Worm (Caenorhabditis elegans) whole organism, late embryonic: Measurements from ENCODE around the gene nhr-100.

Source experiments
- C08G9.2 ChIP-seq: sonication (generic microtip); optimal IDR thresholded peaks from 2 replicates; lab custom pipeline; 2016; ENCODE audit warnings: mild to moderate bottlenecking, missing genetic modification characterization, moderate library complexity, missing compliant biosample characterization
- F13H6.1 ChIP-seq: sonication (generic microtip); optimal IDR thresholded peaks from 2 replicates; lab custom pipeline; 2016; ENCODE audit warnings: missing genetic modification characterization, missing compliant biosample characterization
- ceh-14 ChIP-seq: sonication (generic microtip); optimal IDR thresholded peaks from 2 replicates; lab custom pipeline; 2016; ENCODE audit warnings: missing genotype, missing genetic modification characterization, missing compliant biosample characterization
- ceh-19 ChIP-seq: fragments of 200-800 bp; sonication (Bioruptor generic); optimal IDR thresholded peaks from 2 replicates; lab custom pipeline; 2018; ENCODE audit warnings: mild to moderate bottlenecking, missing genetic modification characterization, missing compliant biosample characterization
- ceh-2 ChIP-seq: sonication (generic microtip); optimal IDR thresholded peaks from 2 replicates; lab custom pipeline; 2016; ENCODE audit warnings: missing genotype, missing genetic modification characterization, missing compliant biosample characterization
- ceh-22 ChIP-seq: sonication (generic microtip); optimal IDR thresholded peaks from 2 replicates; lab custom pipeline; 2017; ENCODE audit warnings: missing biosample characterization, missing genetic modification characterization
- ceh-24 ChIP-seq: sonication (generic microtip); optimal IDR thresholded peaks from 2 replicates; lab custom pipeline; 2016; ENCODE audit warnings: mild to moderate bottlenecking, missing genetic modification characterization, missing compliant biosample characterization
- ceh-30 ChIP-seq: fragments of 150-350 bp; optimal IDR thresholded peaks from 2 replicates; lab custom pipeline; 2014; ENCODE audit warnings: missing biosample characterization, missing genetic modification characterization
- ceh-31 ChIP-seq: sonication (generic microtip); optimal IDR thresholded peaks from 2 replicates; lab custom pipeline; 2016; ENCODE audit warnings: missing genetic modification characterization, missing compliant biosample characterization
- ceh-9 ChIP-seq: sonication (generic microtip); optimal IDR thresholded peaks from 2 replicates; lab custom pipeline; 2016; ENCODE audit warnings: mild to moderate bottlenecking, missing genetic modification characterization, inconsistent platforms, missing compliant biosample characterization
- dmd-4 ChIP-seq: sonication (generic microtip); optimal IDR thresholded peaks from 2 replicates; lab custom pipeline; 2016; ENCODE audit warnings: borderline replicate concordance, missing genetic modification characterization, missing compliant biosample characterization
- ets-4 ChIP-seq: sonication (generic microtip); optimal IDR thresholded peaks from 2 replicates; lab custom pipeline; 2016; ENCODE audit warnings: missing genetic modification characterization, missing compliant biosample characterization
- fax-1 ChIP-seq: sonication (generic microtip); optimal IDR thresholded peaks from 2 replicates; lab custom pipeline; 2016; ENCODE audit warnings: missing genotype, missing genetic modification characterization, missing compliant biosample characterization
- hlh-30 ChIP-seq: sonication (generic microtip); optimal IDR thresholded peaks from 2 replicates; lab custom pipeline; 2017; ENCODE audit warnings: antibody characterized with exemption, missing genetic modification characterization, missing compliant biosample characterization; ENCODE audit not compliant: insufficient read depth
- lim-6 ChIP-seq: sonication (generic microtip); optimal IDR thresholded peaks from 2 replicates; lab custom pipeline; 2016; ENCODE audit warnings: missing genetic modification characterization, missing compliant biosample characterization
- lin-11 ChIP-seq: fragments of 200-800 bp; sonication (Bioruptor generic); optimal IDR thresholded peaks from 2 replicates; lab custom pipeline; 2018; ENCODE audit warnings: mild to moderate bottlenecking, missing genetic modification characterization, missing compliant biosample characterization
- madf-2 ChIP-seq: sonication (generic microtip); optimal IDR thresholded peaks from 2 replicates; lab custom pipeline; 2017; ENCODE audit warnings: missing genetic modification characterization, missing compliant biosample characterization
- nfya-1 ChIP-seq: sonication (generic microtip); optimal IDR thresholded peaks from 2 replicates; lab custom pipeline; 2017; ENCODE audit warnings: missing genetic modification characterization, mild to moderate bottlenecking, missing compliant biosample characterization, antibody characterized with exemption, moderate library complexity
- pax-1 ChIP-seq: fragments of 150-350 bp; optimal IDR thresholded peaks from 2 replicates; lab custom pipeline; 2014; ENCODE audit warnings: missing biosample characterization, missing genetic modification characterization
- pha-2 ChIP-seq: sonication (generic microtip); optimal IDR thresholded peaks from 2 replicates; lab custom pipeline; 2017; ENCODE audit warnings: mild to moderate bottlenecking, missing genetic modification characterization, missing compliant biosample characterization
- pqm-1 ChIP-seq: sonication (generic microtip); optimal IDR thresholded peaks from 2 replicates; lab custom pipeline; 2016; ENCODE audit warnings: missing genetic modification characterization, missing compliant biosample characterization
- rnt-1 ChIP-seq: sonication (generic microtip); optimal IDR thresholded peaks from 2 replicates; lab custom pipeline; 2016; ENCODE audit warnings: missing genetic modification characterization, missing compliant biosample characterization
- tbx-2 ChIP-seq: sonication (generic microtip); optimal IDR thresholded peaks from 2 replicates; lab custom pipeline; 2016; ENCODE audit warnings: missing genetic modification characterization, missing compliant biosample characterization
- tbx-7 ChIP-seq: sonication (generic microtip); optimal IDR thresholded peaks from 2 replicates; lab custom pipeline; 2016; ENCODE audit warnings: missing genotype, missing genetic modification characterization, missing compliant biosample characterization
- unc-3 ChIP-seq, 2 experiments: fragments of 200-800 bp in 1 of 2; sonication (Bioruptor generic) in 1 of 2; sonication (generic microtip) in 1 of 2; conservative IDR thresholded peaks in 1 of 2; optimal IDR thresholded peaks in 1 of 2; 2 replicates each; pipeline versions ENCODE4 v1.3.6 to Lab custom; 2016 to 2022; ENCODE audit warnings: missing compliant biosample characterization in 2 of 2, missing genetic modification characterization in 2 of 2, missing genetic modification reagents in 1 of 2
- unc-42 ChIP-seq: sonication (generic microtip); optimal IDR thresholded peaks from 2 replicates; lab custom pipeline; 2016; ENCODE audit warnings: missing genotype, missing genetic modification characterization, missing compliant biosample characterization

The nhr-100 gene

ce11 chrIV:9777535-9777934 lies 49.1 kb downstream of the nhr-100 start, which contains the start of gene sna-2:
Gene sna-2, minus strand, starts transcription at chrIV:9777634.
- TF ChIP-seq ceh-2 (tag; lab: Kevin White, UChicago) (peak; percentile 69), pha-2 (tag; lab: Kevin White, UChicago) (no peak), dmd-4 (no peak), unc-42 (tag; lab: Kevin White, UChicago) (peak; percentile 54), rnt-1 (peak; percentile 50), pqm-1 (tag; lab: Kevin White, UChicago) (no peak), tbx-2 (tag; lab: Kevin White, UChicago) (peak; percentile 45), ceh-31 (tag; lab: Kevin White, UChicago) (peak; percentile 92), ceh-14 (tag; lab: Kevin White, UChicago) (no peak), C08G9.2 (tag; lab: Kevin White, UChicago) (peak; percentile 83), madf-2 (no peak), ceh-30 (tag; lab: Kevin White, UChicago) (no peak), ets-4 (tag; lab: Kevin White, UChicago) (peak; percentile 66), nfya-1 (tag; lab: Kevin White, UChicago) (peak; percentile 20), tbx-7 (tag; lab: Kevin White, UChicago) (peak; percentile 37)

ce11 chrIV:9778016-9778415 lies 49.5 kb downstream of the nhr-100 start, which contains the start of gene T13F2.6:
Gene T13F2.6, plus strand, starts transcription at chrIV:9778321.
- TF ChIP-seq fax-1 (tag; lab: Kevin White, UChicago) (no peak), lin-11 (no peak), unc-3 (GFP tag; conservative IDR thresholded peaks at IDR 0.05; lab: Robert Waterston, UW) (no peak), unc-3 (tag; optimal IDR thresholded peaks at IDR 0.05; lab: Kevin White, UChicago) (no peak), pax-1 (tag; lab: Kevin White, UChicago) (no peak), lim-6 (tag; lab: Kevin White, UChicago) (no peak), ceh-19 (GFP tag; lab: Kevin White, UChicago) (no peak), C08G9.2 (tag; lab: Kevin White, UChicago) (no peak), ceh-24 (tag; lab: Kevin White, UChicago) (no peak), F13H6.1 (no peak), ceh-9 (tag; lab: Kevin White, UChicago) (no peak), ceh-22 (tag; lab: Kevin White, UChicago) (no peak), hlh-30 (tag; lab: Kevin White, UChicago) (no peak)
- TF ChIP-seq, all 69 proteins: peak for 0
